Worm (Caenorhabditis elegans) whole organism, L4 larva: ENCODE data around the gene mec-10.

Experiments used
- F10B5.3 ChIP-seq: sonication (generic microtip); optimal IDR thresholded peaks from 2 replicates; lab custom pipeline; 2016; ENCODE audit warnings: mild to moderate bottlenecking, missing genetic modification characterization, missing compliant biosample characterization
- F26F4.8 ChIP-seq: fragments of 200-800 bp; sonication (Bioruptor generic); conservative IDR thresholded peaks from 2 replicates; pipeline ENCODE4 v1.3.6; 2022; ENCODE audit warnings: missing genetic modification characterization, missing compliant biosample characterization
- T20F7.1 ChIP-seq: fragments of 200-800 bp; sonication (Bioruptor generic); optimal IDR thresholded peaks from 2 replicates; lab custom pipeline; 2018; ENCODE audit warnings: mild to moderate bottlenecking, missing genetic modification characterization, missing compliant biosample characterization
- T26A8.4 ChIP-seq: fragments of 200-800 bp; sonication (Bioruptor generic); IDR thresholded peaks from 2 replicates; pipeline ENCODE4 v1.3.6; 2022; ENCODE audit warnings: missing genetic modification characterization, missing compliant biosample characterization
- Y75B8A.6 ChIP-seq: fragments of 200-800 bp; sonication (Bioruptor generic); IDR thresholded peaks from 2 replicates; pipeline ENCODE4 v1.3.6; 2022; ENCODE audit warnings: missing genetic modification reagents, missing genetic modification characterization, missing compliant biosample characterization
- arid-1 ChIP-seq: fragments of 200-800 bp; sonication (Bioruptor generic); conservative IDR thresholded peaks from 2 replicates; pipeline ENCODE4 v1.3.6; 2022; ENCODE audit warnings: missing genetic modification reagents, missing genetic modification characterization, missing compliant biosample characterization
- attf-4 ChIP-seq: sonication (generic microtip); optimal IDR thresholded peaks from 3 replicates; lab custom pipeline; 2017; ENCODE audit warnings: missing biosample characterization, missing genetic modification characterization
- ces-1 ChIP-seq: fragments of 150-350 bp; sonication (generic microtip); optimal IDR thresholded peaks from 4 replicates; lab custom pipeline; 2014; ENCODE audit warnings: missing biosample characterization, missing genetic modification reagents, missing genetic modification characterization
- daf-12 ChIP-seq: fragments of 150-350 bp; optimal IDR thresholded peaks from 2 replicates; lab custom pipeline; 2014; ENCODE audit warnings: missing biosample characterization, missing genetic modification reagents, missing genetic modification characterization
- daf-16 ChIP-seq, 3 experiments: sonication (generic microtip); optimal IDR thresholded peaks; 2 replicates each; lab custom pipeline; 2016 to 2017; ENCODE audit warnings: missing genetic modification characterization in 3 of 3, missing genetic modification reagents in 3 of 3, mild to moderate bottlenecking in 2 of 3, missing compliant biosample characterization in 2 of 3, missing biosample characterization in 1 of 3, moderate library complexity in 1 of 3
- daf-19 ChIP-seq: fragments of 200-800 bp; sonication (Bioruptor generic); conservative IDR thresholded peaks from 2 replicates; pipeline ENCODE4 v1.3.6; 2022; ENCODE audit warnings: missing genetic modification characterization, missing compliant biosample characterization
- dmd-6 ChIP-seq: fragments of 200-800 bp; sonication (Bioruptor generic); IDR thresholded peaks from 2 replicates; pipeline ENCODE4 v1.3.6; 2022; ENCODE audit warnings: missing genetic modification reagents, missing genetic modification characterization, missing compliant biosample characterization
- dve-1 ChIP-seq: sonication (generic microtip); optimal IDR thresholded peaks from 2 replicates; lab custom pipeline; 2017; ENCODE audit warnings: antibody characterized with exemption, mild to moderate bottlenecking, missing genetic modification characterization, missing compliant biosample characterization; ENCODE audit not compliant: insufficient read depth
- egl-27 ChIP-seq: sonication (generic microtip); optimal IDR thresholded peaks from 3 replicates; lab custom pipeline; 2017; ENCODE audit warnings: missing biosample characterization, missing genetic modification reagents, missing genetic modification characterization
- egl-43 ChIP-seq: fragments of 200-800 bp; sonication (Bioruptor generic); IDR thresholded peaks from 2 replicates; pipeline ENCODE4 v1.3.6; 2022; ENCODE audit warnings: missing genetic modification reagents, missing genetic modification characterization, missing compliant biosample characterization
- fkh-10 ChIP-seq: fragments of 150-350 bp; optimal IDR thresholded peaks from 2 replicates; lab custom pipeline; 2014; ENCODE audit warnings: missing biosample characterization, missing genetic modification reagents, missing genetic modification characterization
- hlh-11 ChIP-seq: fragments of 200-800 bp; sonication (Bioruptor generic); optimal IDR thresholded peaks from 2 replicates; lab custom pipeline; 2018; ENCODE audit warnings: mild to moderate bottlenecking, missing genetic modification characterization, missing compliant biosample characterization
- hmg-1.1 ChIP-seq: fragments of 200-800 bp; sonication (Bioruptor generic); IDR thresholded peaks from 2 replicates; pipeline ENCODE4 v1.3.6; 2022; ENCODE audit warnings: missing genetic modification reagents, missing genetic modification characterization, missing compliant biosample characterization
- lim-7 ChIP-seq: fragments of 200-800 bp; sonication (Bioruptor generic); IDR thresholded peaks from 2 replicates; pipeline ENCODE4 v1.3.6; 2022; ENCODE audit warnings: missing genetic modification characterization, missing compliant biosample characterization
- lin-13 ChIP-seq: fragments of 150-350 bp; optimal IDR thresholded peaks from 2 replicates; lab custom pipeline; 2014; ENCODE audit warnings: missing biosample characterization, missing genetic modification reagents, missing genetic modification characterization
- lir-3 ChIP-seq: sonication (generic microtip); optimal IDR thresholded peaks from 2 replicates; lab custom pipeline; 2016; ENCODE audit warnings: mild to moderate bottlenecking, missing genetic modification characterization, missing compliant biosample characterization
- lsy-2 ChIP-seq, 2 experiments: fragments of 150-350 bp in 1 of 2; sonication (generic microtip) in 1 of 2; optimal IDR thresholded peaks; 2 replicates each; lab custom pipeline; 2014 to 2017; ENCODE audit warnings: missing biosample characterization in 2 of 2, missing genetic modification characterization in 2 of 2
- madf-9 ChIP-seq: fragments of 200-800 bp; sonication (Bioruptor generic); conservative IDR thresholded peaks from 2 replicates; pipeline ENCODE4 v1.3.6; 2022; ENCODE audit warnings: missing genetic modification reagents, missing genetic modification characterization, missing compliant biosample characterization
- mep-1 ChIP-seq: fragments of 150-350 bp; sonication (generic microtip); optimal IDR thresholded peaks from 3 replicates; lab custom pipeline; 2014; ENCODE audit warnings: missing biosample characterization, missing genetic modification characterization
- mes-2 ChIP-seq: sonication (generic microtip); optimal IDR thresholded peaks from 2 replicates; lab custom pipeline; 2016; ENCODE audit warnings: missing genotype, mild to moderate bottlenecking, missing genetic modification characterization, missing compliant biosample characterization; ENCODE audit not compliant: poor library complexity, severe bottlenecking
- nhr-102 ChIP-seq: sonication (generic microtip); optimal IDR thresholded peaks from 2 replicates; lab custom pipeline; 2016; ENCODE audit warnings: mild to moderate bottlenecking, missing genetic modification characterization, moderate library complexity, missing compliant biosample characterization
- nhr-42 ChIP-seq: fragments of 200-800 bp; sonication (Bioruptor generic); IDR thresholded peaks from 2 replicates; pipeline ENCODE4 v1.3.6; 2022; ENCODE audit warnings: missing genetic modification characterization, missing compliant biosample characterization
- nhr-6 ChIP-seq: fragments of 150-350 bp; optimal IDR thresholded peaks from 2 replicates; lab custom pipeline; 2014; ENCODE audit warnings: missing biosample characterization, missing genetic modification characterization
- pha-4 ChIP-seq, 2 experiments: fragments of 150-350 bp in 1 of 2; fragments of 200-800 bp in 1 of 2; sonication (Bioruptor generic) in 1 of 2; IDR thresholded peaks in 1 of 2; optimal IDR thresholded peaks in 1 of 2; 2 replicates each; pipeline versions ENCODE4 v1.3.6 to Lab custom; 2014 to 2022; ENCODE audit warnings: missing genetic modification characterization in 2 of 2, missing genetic modification reagents in 2 of 2, missing biosample characterization in 1 of 2, missing compliant biosample characterization in 1 of 2
- rbr-2 ChIP-seq: sonication (generic microtip); optimal IDR thresholded peaks from 2 replicates; lab custom pipeline; 2016; ENCODE audit warnings: missing genotype, missing genetic modification characterization, missing compliant biosample characterization
- saeg-2 ChIP-seq: fragments of 200-800 bp; sonication (Bioruptor generic); IDR thresholded peaks from 2 replicates; pipeline ENCODE4 v1.3.6; 2022; ENCODE audit warnings: missing genetic modification reagents, missing genetic modification characterization, missing compliant biosample characterization
- snpc-1.2 ChIP-seq: fragments of 200-800 bp; sonication (Bioruptor generic); IDR thresholded peaks from 2 replicates; pipeline ENCODE4 v1.3.6; 2022; ENCODE audit warnings: missing genetic modification reagents, missing genetic modification characterization, missing compliant biosample characterization
- snpc-4 ChIP-seq: fragments of 150-350 bp; optimal IDR thresholded peaks from 2 replicates; lab custom pipeline; 2014; ENCODE audit warnings: missing biosample characterization, missing genetic modification characterization
- tag-97 ChIP-seq: fragments of 200-800 bp; sonication (Bioruptor generic); IDR thresholded peaks from 2 replicates; pipeline ENCODE4 v1.3.6; 2022; ENCODE audit warnings: missing genetic modification characterization, missing compliant biosample characterization
- tra-1 ChIP-seq: fragments of 200-800 bp; sonication (Bioruptor generic); IDR thresholded peaks from 2 replicates; pipeline ENCODE4 v1.3.6; 2022; ENCODE audit warnings: missing genetic modification reagents, missing genetic modification characterization, missing compliant biosample characterization
- unc-62 ChIP-seq, 3 experiments: fragments of 150-350 bp in 1 of 3; sonication (generic microtip); optimal IDR thresholded peaks in 2 of 3; peaks in 1 of 3; 1 replicate in 1 of 3; 2 replicates in 2 of 3; lab custom pipeline; 2014 to 2017; ENCODE audit warnings: missing biosample characterization in 3 of 3, missing genetic modification characterization in 3 of 3, missing genetic modification reagents in 3 of 3, missing genotype in 1 of 3
- vab-7 ChIP-seq: fragments of 200-800 bp; sonication (Bioruptor generic); IDR thresholded peaks from 2 replicates; pipeline ENCODE4 v1.3.6; 2022; ENCODE audit warnings: missing genetic modification reagents, missing genetic modification characterization, missing compliant biosample characterization

Gene mec-10

DNA sequence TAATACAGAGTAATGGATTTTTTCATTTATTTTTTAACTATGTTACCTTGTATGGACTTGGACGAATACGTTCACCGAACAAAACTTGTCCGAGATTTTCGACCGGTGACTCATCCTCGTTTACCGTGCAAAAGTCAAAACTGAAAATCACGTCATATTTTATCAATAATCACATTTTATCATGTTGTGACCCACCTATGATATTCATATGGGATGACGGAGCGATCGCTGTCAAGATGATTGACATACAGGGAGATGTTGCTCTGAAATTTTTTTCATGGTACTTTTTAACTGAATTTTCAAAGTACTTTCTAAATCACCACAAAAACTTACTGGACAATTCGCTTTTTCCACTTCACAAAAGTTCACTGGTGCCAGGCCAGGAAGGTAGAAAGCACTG is 48.5 kb downstream of the mec-10 start:
- no peak for TF ChIP-seq hmg-1.1 (GFP tag; lab: Robert Waterston, UW)
- no peak for TF ChIP-seq tra-1 (GFP tag; lab: Robert Waterston, UW)
- TF ChIP-seq saeg-2 (GFP tag; lab: Robert Waterston, UW): no peak
- TF ChIP-seq fkh-10: no peak
- TF ChIP-seq dmd-6 (GFP tag; lab: Robert Waterston, UW): peak; percentile 81

DNA sequence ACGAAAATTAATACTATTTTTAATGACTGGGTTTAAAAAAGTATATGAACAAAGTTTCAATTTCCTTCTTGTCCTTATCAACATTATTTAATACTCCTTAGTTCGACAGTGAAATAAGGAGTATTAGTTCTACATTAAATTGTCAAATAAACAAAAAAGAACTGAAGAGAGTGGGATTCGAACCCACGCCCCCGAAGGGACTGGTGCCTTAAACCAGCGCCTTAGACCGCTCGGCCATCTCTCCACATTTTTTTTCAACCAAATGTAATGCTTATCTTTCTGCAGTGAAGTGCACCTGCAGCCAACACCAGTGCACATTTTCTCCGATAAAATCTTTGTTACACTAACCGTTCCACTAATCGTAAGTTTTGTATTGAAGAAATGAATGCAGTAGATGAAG is 50.9 kb downstream of the mec-10 start:
- TF ChIP-seq attf-4 (tag; lab: Kevin White, UChicago): no peak
- peak; percentile 19 for TF ChIP-seq mep-1
- no peak for TF ChIP-seq F10B5.3 (tag; lab: Kevin White, UChicago)
- TF ChIP-seq nhr-102: no peak
- TF ChIP-seq T20F7.1 (GFP tag; lab: Kevin White, UChicago): peak; percentile 3
- peak; percentile 63 for TF ChIP-seq pha-4 (GFP tag; IDR thresholded peaks at IDR 0.05; lab: Robert Waterston, UW)
- TF ChIP-seq pha-4 (tag; optimal IDR thresholded peaks at IDR 0.05; lab: Kevin White, UChicago): no peak
- TF ChIP-seq dve-1: peak; percentile 46
- no peak for TF ChIP-seq madf-9 (GFP tag; lab: Robert Waterston, UW)
- TF ChIP-seq lim-7: peak; percentile 68
- TF ChIP-seq rbr-2 (tag; lab: Kevin White, UChicago): no peak
- no peak for TF ChIP-seq egl-27 (tag; lab: Kevin White, UChicago)
- peak; percentile 7 for TF ChIP-seq lin-13 (GFP tag; lab: Kevin White, UChicago)
- peak; percentile 77 for TF ChIP-seq egl-43
- no peak for TF ChIP-seq T26A8.4
- no peak for TF ChIP-seq snpc-4 (tag; lab: Kevin White, UChicago)
- peak; percentile 40; the same call in 1 of the 2 replicates for TF ChIP-seq tra-1 (GFP tag; lab: Robert Waterston, UW)
- no peak for TF ChIP-seq tag-97 (GFP tag; lab: Robert Waterston, UW)
- TF ChIP-seq arid-1 (GFP tag; lab: Robert Waterston, UW): 0 out of 2 replicates have a peak, but pooled peaks have one; percentile 39
- no peak for TF ChIP-seq daf-19 (GFP tag; lab: Robert Waterston, UW)
- no peak for TF ChIP-seq daf-12 (tag; lab: Kevin White, UChicago)
- no peak for TF ChIP-seq daf-16 (GFP tag; optimal IDR thresholded peaks at IDR 0.05; lab: Kevin White, UChicago)
- TF ChIP-seq daf-16 (tag; optimal IDR thresholded peaks at IDR 0.05; lab: Kevin White, UChicago): peak; percentile 37
- TF ChIP-seq lsy-2 (tag; optimal IDR thresholded peaks at IDR 0.05; lab: Kevin White, UChicago): no peak
- TF ChIP-seq mes-2 (tag; lab: Kevin White, UChicago): peak; percentile 50
- TF ChIP-seq ces-1 (GFP tag; lab: Kevin White, UChicago): no peak
- peak in 1 of 2 experiments; percentile 77 for TF ChIP-seq unc-62 (GFP tag; optimal IDR thresholded peaks at IDR 0.05 in 1 of 2; lab: Kevin White, UChicago)
- no peak for TF ChIP-seq unc-62 (tag; optimal IDR thresholded peaks at IDR 0.05; lab: Kevin White, UChicago)
- peak; percentile 18 for TF ChIP-seq nhr-6 (tag; lab: Kevin White, UChicago)
- peak; percentile 76 for TF ChIP-seq snpc-1.2 (GFP tag; lab: Robert Waterston, UW)
- TF ChIP-seq vab-7 (GFP tag; lab: Robert Waterston, UW): peak; percentile 47; the same call in 1 of the 2 replicates
- TF ChIP-seq lir-3 (tag; lab: Kevin White, UChicago): no peak
- TF ChIP-seq nhr-42 (GFP tag; lab: Robert Waterston, UW): no peak
- TF ChIP-seq hlh-11 (tag; lab: Kevin White, UChicago): no peak
- TF ChIP-seq F26F4.8: peak; percentile 62; the same call in 1 of the 2 replicates
- TF ChIP-seq Y75B8A.6 (GFP tag; lab: Robert Waterston, UW): no peak
- TF ChIP-seq, all 104 proteins: peak for 16
